Fruit fly (Drosophila melanogaster) whole organism, adult: ENCODE results near the gene CG43245.

Experiments used
- CG11617 ChIP-seq: fragments of 200-800 bp; sonication (Bioruptor generic); optimal IDR thresholded peaks from 2 replicates; lab custom pipeline; 2017; ENCODE audit warnings: mild to moderate bottlenecking, missing biosample characterization, missing genetic modification reagents, missing genetic modification characterization
- CG12768 ChIP-seq: fragments of 200-800 bp; sonication (Bioruptor generic); optimal IDR thresholded peaks from 2 replicates; lab custom pipeline; 2017; ENCODE audit warnings: missing biosample characterization, missing genetic modification characterization, mild to moderate bottlenecking, moderate library complexity, missing genetic modification reagents
- CG14711 ChIP-seq: fragments of 200-800 bp; sonication (Bioruptor generic); optimal IDR thresholded peaks from 2 replicates; lab custom pipeline; 2018; ENCODE audit warnings: missing biosample characterization, mild to moderate bottlenecking, missing genetic modification characterization, moderate library complexity
- CG1620 ChIP-seq: fragments of 200-800 bp; sonication (Bioruptor generic); optimal IDR thresholded peaks from 2 replicates; lab custom pipeline; 2016; ENCODE audit warnings: missing biosample characterization, missing genetic modification characterization
- CG5204 ChIP-seq: fragments of 200-800 bp; sonication (Bioruptor generic); optimal IDR thresholded peaks from 2 replicates; lab custom pipeline; 2016; ENCODE audit warnings: missing biosample characterization, missing genetic modification characterization
- Clk ChIP-seq: fragments of 200-800 bp; sonication (Bioruptor generic); optimal IDR thresholded peaks from 2 replicates; lab custom pipeline; 2017; ENCODE audit warnings: missing biosample characterization, missing genetic modification characterization
- Crg-1 ChIP-seq: fragments of 200-800 bp; sonication (Bioruptor generic); optimal IDR thresholded peaks from 2 replicates; lab custom pipeline; 2016; ENCODE audit warnings: missing biosample characterization, missing genetic modification characterization
- Hr96 ChIP-seq: fragments of 200-800 bp; sonication (Bioruptor generic); optimal IDR thresholded peaks from 2 replicates; lab custom pipeline; 2016; ENCODE audit warnings: missing biosample characterization, missing genetic modification characterization
- Mnt ChIP-seq: fragments of 200-800 bp; sonication (Bioruptor generic); optimal IDR thresholded peaks from 2 replicates; lab custom pipeline; 2016; ENCODE audit warnings: missing biosample characterization, mild to moderate bottlenecking, missing genetic modification characterization
- cnc ChIP-seq, 2 experiments: fragments of >200 bp; optimal IDR thresholded peaks; 2 replicates each; lab custom pipeline; 2017
- kay ChIP-seq: fragments of 200-800 bp; sonication (Bioruptor generic); peaks from one replicate; lab custom pipeline; 2016; ENCODE audit warnings: missing biosample characterization, missing genetic modification characterization, borderline replicate concordance
- ovo ChIP-seq: fragments of 200-800 bp; sonication (Bioruptor generic); optimal IDR thresholded peaks from 2 replicates; lab custom pipeline; 2016; ENCODE audit warnings: missing biosample characterization, missing genetic modification characterization
- pad ChIP-seq: fragments of 200-800 bp; sonication (Bioruptor generic); optimal IDR thresholded peaks from 3 replicates; lab custom pipeline; 2017; ENCODE audit warnings: missing biosample characterization, missing genetic modification characterization, mild to moderate bottlenecking, moderate library complexity, missing genetic modification reagents
- toe ChIP-seq: fragments of 200-800 bp; sonication (Bioruptor generic); optimal IDR thresholded peaks from 2 replicates; lab custom pipeline; 2016; ENCODE audit warnings: missing biosample characterization, missing genetic modification characterization

The CG43245 gene

dm6 chr3L:10822364-10823231 is 50.9 kb downstream of the CG43245 start:
- no peak for TF ChIP-seq Clk
- TF ChIP-seq kay, result no peak
- no peak for TF ChIP-seq ovo (GFP tag; lab: Kevin White, UChicago)
- TF ChIP-seq CG12768 (GFP tag; lab: Kevin White, UChicago), result no peak
- TF ChIP-seq toe (GFP tag; lab: Kevin White, UChicago), result no peak
- no peak for TF ChIP-seq CG1620 (GFP tag; lab: Kevin White, UChicago)
- TF ChIP-seq cnc (optimal IDR thresholded peaks at IDR 0.05; lab: Kevin White, UChicago), result no peak
- no peak for TF ChIP-seq CG14711 (tag; lab: Kevin White, UChicago)
- TF ChIP-seq Hr96 (GFP tag; lab: Kevin White, UChicago), result no peak
- TF ChIP-seq CG11617 (GFP tag; lab: Kevin White, UChicago), result no peak
- no peak for TF ChIP-seq Mnt (GFP tag; lab: Kevin White, UChicago)
- no peak for TF ChIP-seq CG5204
- no peak for TF ChIP-seq Crg-1 (GFP tag; lab: Kevin White, UChicago)
- no peak for TF ChIP-seq pad (GFP tag; lab: Kevin White, UChicago)
